Fruit fly (Drosophila melanogaster) whole organism: Measurements from ENCODE around the gene CG15814.
A peak's percentile ranks its signal among the peaks of the same experiment; 100 is the strongest.
"Not testable (repeated sequence)": the region's sequence is repeated elsewhere in the genome, so short reads cannot be mapped to it uniquely, and the experiment has no call there.

Source experiments
- CG8478 ChIP-seq: fragments of >200 bp; optimal IDR thresholded peaks from 2 replicates; lab custom pipeline; 2018; ENCODE audit warnings: inconsistent platforms
- Dll ChIP-seq: fragments of >200 bp; optimal IDR thresholded peaks from 2 replicates; lab custom pipeline; 2017
- EcR ChIP-seq, 2 experiments: fragments of >200 bp; optimal IDR thresholded peaks; 2 replicates each; lab custom pipeline; 2017; ENCODE audit warnings: missing biosample characterization in 2 of 2, missing genetic modification characterization in 2 of 2, missing genetic modification reagents in 2 of 2
- pan ChIP-seq: fragments of >200 bp; optimal IDR thresholded peaks from 2 replicates; lab custom pipeline; 2017
- psq ChIP-seq: fragments of >200 bp; optimal IDR thresholded peaks from 2 replicates; lab custom pipeline; 2017
- usp ChIP-seq: fragments of >200 bp; optimal IDR thresholded peaks from 2 replicates; lab custom pipeline; 2017; ENCODE audit warnings: missing biosample characterization, missing genetic modification characterization, mixed read lengths

CG15814 gene

dm6 chrX:17850179-17850578, at the start of gene CG15814, which contains the start of gene Spt7:
TSS of gene CG15814 (minus strand) at chrX:17850342.
TSS of gene Spt7 (plus strand) at chrX:17850460.
- TF ChIP-seq pan (lab: Kevin White, UChicago) = no peak

dm6 chrX:17899402-17899801, 49.3 kb upstream of the CG15814 start, which contains the start of gene Gss2:
TSS of gene Gss2 (plus strand) at chrX:17899702.
- not testable (repeated sequence) for TF ChIP-seq EcR (GFP tag; optimal IDR thresholded peaks at IDR 0.05; lab: Kevin White, UChicago); psq (lab: Kevin White, UChicago); Dll (lab: Kevin White, UChicago)

- not testable (repeated sequence) for TF ChIP-seq Dll, psq, CG8478 (lab: Kevin White, UChicago)
These were observed 39.1 kb upstream of the CG15814 start, which contains the start of gene Gss1 for dm6 chrX:17889247-17889646. TSS of gene Gss1 (plus strand) at chrX:17889547.

dm6 chrX:17887877-17888276, 37.7 kb upstream of the CG15814 start, which contains the start of gene CG6788:
TSS of gene CG6788 (plus strand) at chrX:17888177.
- no peak for TF ChIP-seq CG8478 (lab: Kevin White, UChicago)
- no peak for TF ChIP-seq EcR (GFP tag; optimal IDR thresholded peaks at IDR 0.05; lab: Kevin White, UChicago)

- no peak for TF ChIP-seq usp
- no peak for TF ChIP-seq CG8478 (lab: Kevin White, UChicago)
These were observed 37.1 kb upstream of the CG15814 start, which contains the start of gene mnb for dm6 chrX:17887208-17887627. TSS of gene mnb (minus strand) at chrX:17887222.

- TF ChIP-seq EcR (GFP tag; optimal IDR thresholded peaks at IDR 0.05; lab: Kevin White, UChicago) (no peak), Dll (lab: Kevin White, UChicago) (peak; percentile 52), psq (lab: Kevin White, UChicago) (no peak)
These were observed 36.5 kb upstream of the CG15814 start for dm6 chrX:17886449-17887207.

dm6 chrX:17886107-17886448, 35.9 kb upstream of the CG15814 start:
- TF ChIP-seq usp (no peak), EcR (GFP tag; optimal IDR thresholded peaks at IDR 0.05; lab: Kevin White, UChicago) (no peak), pan (lab: Kevin White, UChicago) (no peak), CG8478 (lab: Kevin White, UChicago) (no peak), Dll (lab: Kevin White, UChicago) (no peak), psq (lab: Kevin White, UChicago) (no peak)

- TF ChIP-seq CG8478 (lab: Kevin White, UChicago) (no peak), usp (no peak), Dll (lab: Kevin White, UChicago) (no peak), psq (lab: Kevin White, UChicago) (no peak), EcR (GFP tag; optimal IDR thresholded peaks at IDR 0.05; lab: Kevin White, UChicago) (no peak), pan (lab: Kevin White, UChicago) (no peak)
These were observed 35.2 kb upstream of the CG15814 start for dm6 chrX:17885295-17885694.

- TF ChIP-seq EcR (GFP tag; optimal IDR thresholded peaks at IDR 0.05; lab: Kevin White, UChicago) = no peak
These were observed 34.4 kb upstream of the CG15814 start for dm6 chrX:17884567-17884966.

dm6 chrX:17883418-17883817, 33.3 kb upstream of the CG15814 start, which contains the start of gene CG12985:
TSS of gene CG12985 (plus strand) at chrX:17883718.
- TF ChIP-seq CG8478 (lab: Kevin White, UChicago) = no peak
- TF ChIP-seq Dll (lab: Kevin White, UChicago) = no peak
- no peak for TF ChIP-seq usp
- TF ChIP-seq pan (lab: Kevin White, UChicago) = no peak
- no peak for TF ChIP-seq psq (lab: Kevin White, UChicago)
- TF ChIP-seq EcR (GFP tag; optimal IDR thresholded peaks at IDR 0.05; lab: Kevin White, UChicago) = no peak

- TF ChIP-seq psq (lab: Kevin White, UChicago) (no peak), usp (no peak), CG8478 (lab: Kevin White, UChicago) (no peak)
These were observed 32.6 kb upstream of the CG15814 start for dm6 chrX:17882769-17883168.

- TF ChIP-seq EcR (GFP tag; optimal IDR thresholded peaks at IDR 0.05; lab: Kevin White, UChicago) (peak; percentile 54 to 55), Dll (lab: Kevin White, UChicago) (no peak), CG8478 (lab: Kevin White, UChicago) (no peak), psq (lab: Kevin White, UChicago) (no peak), usp (no peak), pan (lab: Kevin White, UChicago) (no peak)
These were observed 31.3 kb upstream of the CG15814 start for dm6 chrX:17881138-17882121.
